Worm (Caenorhabditis elegans) whole organism, mixed stage, embryonic: ENCODE data around the gene srh-23.

Source experiments
- blmp-1 ChIP-seq: fragments of 150-350 bp; optimal IDR thresholded peaks from 2 replicates; lab custom pipeline; 2014; ENCODE audit warnings: missing biosample characterization, missing genetic modification characterization
- ces-1 ChIP-seq: fragments of 150-350 bp; optimal IDR thresholded peaks from 2 replicates; lab custom pipeline; 2014; ENCODE audit warnings: missing biosample characterization, missing genetic modification reagents, missing genetic modification characterization
- elt-1 ChIP-seq: sonication (generic microtip); optimal IDR thresholded peaks from 2 replicates; lab custom pipeline; 2017; ENCODE audit warnings: missing genetic modification characterization, mild to moderate bottlenecking, missing compliant biosample characterization, antibody characterized with exemption, moderate library complexity, borderline replicate concordance; ENCODE audit not compliant: insufficient read depth
- hlh-1 ChIP-seq: fragments of 150-350 bp; optimal IDR thresholded peaks from 2 replicates; lab custom pipeline; 2014; ENCODE audit warnings: missing biosample characterization, missing genetic modification reagents, missing genetic modification characterization
- mab-5 ChIP-seq: fragments of 150-350 bp; optimal IDR thresholded peaks from 2 replicates; lab custom pipeline; 2014; ENCODE audit warnings: missing biosample characterization, missing genetic modification characterization
- mep-1 ChIP-seq: fragments of 150-350 bp; optimal IDR thresholded peaks from 2 replicates; lab custom pipeline; 2017; ENCODE audit warnings: missing biosample characterization, missing genetic modification reagents, missing genetic modification characterization, inconsistent platforms
- nhr-237 ChIP-seq: fragments of 150-350 bp; optimal IDR thresholded peaks from 2 replicates; lab custom pipeline; 2014; ENCODE audit warnings: missing biosample characterization, missing genetic modification characterization
- nhr-76 ChIP-seq: sonication (generic microtip); optimal IDR thresholded peaks from 2 replicates; lab custom pipeline; 2017; ENCODE audit warnings: missing biosample characterization, missing genetic modification characterization
- snpc-4 ChIP-seq: fragments of 150-350 bp; optimal IDR thresholded peaks from 2 replicates; lab custom pipeline; 2014; ENCODE audit warnings: missing biosample characterization, missing genetic modification characterization
- sptf-1 ChIP-seq: sonication (generic microtip); optimal IDR thresholded peaks from 2 replicates; lab custom pipeline; 2017; ENCODE audit warnings: mild to moderate bottlenecking, missing genetic modification characterization, moderate library complexity, missing compliant biosample characterization
- unc-39 ChIP-seq: fragments of 150-350 bp; optimal IDR thresholded peaks from 2 replicates; lab custom pipeline; 2014; ENCODE audit warnings: missing biosample characterization, missing genetic modification characterization

- TF ChIP-seq sptf-1 (tag; lab: Kevin White, UChicago): no peak
- no peak for TF ChIP-seq unc-39 (tag; lab: Kevin White, UChicago)
- no peak for TF ChIP-seq hlh-1 (tag; lab: Kevin White, UChicago)
- no peak for TF ChIP-seq ces-1 (GFP tag; lab: Kevin White, UChicago)
- no peak for TF ChIP-seq nhr-237
- TF ChIP-seq mep-1 (tag; lab: Kevin White, UChicago): no peak
- no peak for TF ChIP-seq blmp-1 (tag; lab: Kevin White, UChicago)
- no peak for TF ChIP-seq mab-5 (tag; lab: Kevin White, UChicago)
- TF ChIP-seq nhr-76 (tag; lab: Kevin White, UChicago): no peak
- no peak for TF ChIP-seq elt-1 (tag; lab: Kevin White, UChicago)
- no peak for TF ChIP-seq snpc-4 (tag; lab: Kevin White, UChicago)
These were observed 30.1 kb upstream of the srh-23 start for ce11 chrV:4890781-4891180.
